Fruit fly (Drosophila melanogaster) whole organism, prepupa: ENCODE measurements around the gene CG16852.

ENCODE experiments used
- Blimp-1 ChIP-seq: fragments of 200-800 bp; sonication (Bioruptor generic); optimal IDR thresholded peaks from 3 replicates; lab custom pipeline; 2017; ENCODE audit warnings: missing biosample characterization, missing genetic modification characterization, mild to moderate bottlenecking, moderate library complexity, missing genetic modification reagents
- CG10669 ChIP-seq: fragments of 200-800 bp; sonication (Bioruptor generic); optimal IDR thresholded peaks from 3 replicates; lab custom pipeline; 2018; ENCODE audit warnings: missing biosample characterization, mild to moderate bottlenecking, missing genetic modification characterization, moderate library complexity
- CG11762 ChIP-seq: fragments of 200-800 bp; sonication (Bioruptor generic); optimal IDR thresholded peaks from 3 replicates; lab custom pipeline; 2016; ENCODE audit warnings: missing biosample characterization, missing genetic modification characterization; ENCODE audit not compliant: insufficient read depth
- CG15336 ChIP-seq: fragments of 200-800 bp; sonication (Bioruptor generic); IDR thresholded peaks from 2 replicates; pipeline ENCODE4 v1.3.6; 2022; ENCODE audit warnings: missing biosample characterization, missing genetic modification characterization
- CG16779 ChIP-seq: fragments of 200-800 bp; sonication (Bioruptor generic); optimal IDR thresholded peaks from 3 replicates; lab custom pipeline; 2017; ENCODE audit warnings: missing biosample characterization, mild to moderate bottlenecking, missing genetic modification characterization
- CG3032 ChIP-seq: fragments of 200-800 bp; optimal IDR thresholded peaks from 2 replicates; lab custom pipeline; 2019; ENCODE audit warnings: missing biosample characterization, mild to moderate bottlenecking, missing genetic modification characterization, moderate library complexity
- CG31627 ChIP-seq: fragments of 200-800 bp; sonication (Bioruptor generic); optimal IDR thresholded peaks from 3 replicates; lab custom pipeline; 2016; ENCODE audit warnings: missing biosample characterization, missing genetic modification characterization
- CG32006 ChIP-seq: fragments of 200-800 bp; sonication (Bioruptor generic); optimal IDR thresholded peaks from 3 replicates; lab custom pipeline; 2017; ENCODE audit warnings: missing biosample characterization, mild to moderate bottlenecking, missing genetic modification characterization
- CG34406 ChIP-seq: fragments of 200-800 bp; sonication (Bioruptor generic); optimal IDR thresholded peaks from 3 replicates; lab custom pipeline; 2016; ENCODE audit warnings: missing biosample characterization, missing genetic modification characterization
- CG3919 ChIP-seq: fragments of 200-800 bp; sonication (Bioruptor generic); optimal IDR thresholded peaks from 3 replicates; lab custom pipeline; 2016; ENCODE audit warnings: missing biosample characterization, missing genetic modification characterization
- CG4318 ChIP-seq: fragments of 200-800 bp; sonication (Bioruptor generic); optimal IDR thresholded peaks from 3 replicates; lab custom pipeline; 2017; ENCODE audit warnings: missing biosample characterization, mild to moderate bottlenecking, missing genetic modification characterization
- CG6163 ChIP-seq: fragments of 200-800 bp; sonication (Bioruptor generic); IDR thresholded peaks from 3 replicates; pipeline ENCODE4 v1.3.6; 2022; ENCODE audit warnings: missing biosample characterization, missing genetic modification characterization
- CG6808 ChIP-seq: fragments of 200-800 bp; sonication (Bioruptor generic); optimal IDR thresholded peaks from 3 replicates; lab custom pipeline; 2017; ENCODE audit warnings: missing biosample characterization, missing genetic modification characterization, mild to moderate bottlenecking, moderate library complexity, missing genetic modification reagents
- CG8119 ChIP-seq: fragments of 200-800 bp; sonication (Bioruptor generic); IDR thresholded peaks from 3 replicates; pipeline ENCODE4 v1.3.6; 2022; ENCODE audit warnings: missing biosample characterization, missing genetic modification characterization
- CG8319 ChIP-seq: fragments of 200-800 bp; sonication (Bioruptor generic); optimal IDR thresholded peaks from 3 replicates; lab custom pipeline; 2016; ENCODE audit warnings: missing biosample characterization, missing genetic modification characterization
- CG8632 ChIP-seq: fragments of 200-800 bp; sonication (Bioruptor generic); optimal IDR thresholded peaks from 3 replicates; lab custom pipeline; 2016; ENCODE audit warnings: missing biosample characterization, missing genetic modification characterization
- CG9139 ChIP-seq: fragments of 200-800 bp; sonication (Bioruptor generic); optimal IDR thresholded peaks from 3 replicates; lab custom pipeline; 2017; ENCODE audit warnings: missing biosample characterization, mild to moderate bottlenecking, missing genetic modification characterization
- Eip75B ChIP-seq: fragments of 200-800 bp; sonication (Bioruptor generic); optimal IDR thresholded peaks from 3 replicates; lab custom pipeline; 2016; ENCODE audit warnings: missing biosample characterization, missing genetic modification characterization
- Eip78C ChIP-seq: fragments of 200-800 bp; sonication (Bioruptor generic); peaks from one replicate; lab custom pipeline; 2016; ENCODE audit warnings: missing biosample characterization, missing genetic modification characterization
- Eip93F ChIP-seq: fragments of 200-800 bp; sonication (Bioruptor generic); optimal IDR thresholded peaks from 2 replicates; lab custom pipeline; 2016; ENCODE audit warnings: missing biosample characterization, mild to moderate bottlenecking, missing genetic modification characterization
- Ets96B ChIP-seq: fragments of 200-800 bp; optimal IDR thresholded peaks from 2 replicates; lab custom pipeline; 2019; ENCODE audit warnings: missing biosample characterization, mild to moderate bottlenecking, missing genetic modification characterization, moderate library complexity
- Gug ChIP-seq: fragments of 200-800 bp; sonication (Bioruptor generic); IDR thresholded peaks from 2 replicates; pipeline ENCODE4 v1.3.6; 2022; ENCODE audit warnings: missing biosample characterization, missing genetic modification characterization
- Hr38 ChIP-seq: sonication (Bioruptor generic); optimal IDR thresholded peaks from 2 replicates; lab custom pipeline; 2016; ENCODE audit warnings: missing biosample characterization, missing genetic modification characterization
- Hr39 ChIP-seq: fragments of 200-800 bp; sonication (Bioruptor generic); optimal IDR thresholded peaks from 2 replicates; lab custom pipeline; 2016; ENCODE audit warnings: missing biosample characterization, missing genetic modification characterization
- Hr4 ChIP-seq: fragments of 200-800 bp; sonication (Bioruptor generic); optimal IDR thresholded peaks from 3 replicates; lab custom pipeline; 2016; ENCODE audit warnings: missing biosample characterization, missing genetic modification characterization
- Lpt ChIP-seq: fragments of 200-800 bp; sonication (Bioruptor generic); optimal IDR thresholded peaks from 3 replicates; lab custom pipeline; 2016; ENCODE audit warnings: missing biosample characterization, missing genetic modification characterization
- Smox ChIP-seq: fragments of 200-800 bp; sonication (Bioruptor generic); optimal IDR thresholded peaks from 3 replicates; lab custom pipeline; 2016; ENCODE audit warnings: missing biosample characterization, missing genetic modification characterization
- Sox102F ChIP-seq: fragments of 200-800 bp; sonication (Bioruptor generic); optimal IDR thresholded peaks from 2 replicates; lab custom pipeline; 2016; ENCODE audit warnings: missing biosample characterization, mild to moderate bottlenecking, missing genetic modification characterization
- Sox14 ChIP-seq: fragments of 200-800 bp; sonication (Bioruptor generic); optimal IDR thresholded peaks from 3 replicates; lab custom pipeline; 2016; ENCODE audit warnings: missing biosample characterization, missing genetic modification characterization
- Sox15 ChIP-seq: fragments of 200-800 bp; sonication (Bioruptor generic); optimal IDR thresholded peaks from 3 replicates; lab custom pipeline; 2016; ENCODE audit warnings: missing biosample characterization, missing genetic modification characterization
- achi ChIP-seq: fragments of 200-800 bp; sonication (Bioruptor generic); optimal IDR thresholded peaks from 3 replicates; lab custom pipeline; 2016; ENCODE audit warnings: missing biosample characterization, missing genetic modification characterization
- acj6 ChIP-seq: fragments of 200-800 bp; sonication (Bioruptor generic); optimal IDR thresholded peaks from 3 replicates; lab custom pipeline; 2016; ENCODE audit warnings: missing biosample characterization, missing genetic modification characterization
- cyc ChIP-seq: fragments of 200-800 bp; sonication (Bioruptor generic); optimal IDR thresholded peaks from 3 replicates; lab custom pipeline; 2016; ENCODE audit warnings: missing biosample characterization, missing genetic modification characterization
- dac ChIP-seq: fragments of 200-800 bp; sonication (Bioruptor generic); optimal IDR thresholded peaks from 2 replicates; lab custom pipeline; 2017; ENCODE audit warnings: missing biosample characterization, mild to moderate bottlenecking, missing genetic modification characterization
- eg ChIP-seq: fragments of 200-800 bp; sonication (Bioruptor generic); IDR thresholded peaks from 3 replicates; pipeline ENCODE4 v1.3.6; 2022; ENCODE audit warnings: missing biosample characterization, missing genetic modification characterization
- fd59A ChIP-seq: fragments of 200-800 bp; sonication (Bioruptor generic); optimal IDR thresholded peaks from 2 replicates; lab custom pipeline; 2017; ENCODE audit warnings: missing biosample characterization, mild to moderate bottlenecking, missing genetic modification characterization, missing genetic modification reagents
- fd85E ChIP-seq: fragments of 200-800 bp; sonication (Bioruptor generic); optimal IDR thresholded peaks from 3 replicates; lab custom pipeline; 2016; ENCODE audit warnings: missing biosample characterization, missing genetic modification characterization
- fkh ChIP-seq: fragments of 200-800 bp; sonication (Bioruptor generic); optimal IDR thresholded peaks from 3 replicates; lab custom pipeline; 2017; ENCODE audit warnings: missing biosample characterization, mild to moderate bottlenecking, missing genetic modification characterization, moderate library complexity
- lz ChIP-seq: fragments of 200-800 bp; sonication (Bioruptor generic); optimal IDR thresholded peaks from 3 replicates; lab custom pipeline; 2016; ENCODE audit warnings: missing biosample characterization, missing genetic modification characterization
- net ChIP-seq: fragments of 200-800 bp; sonication (Bioruptor generic); optimal IDR thresholded peaks from 3 replicates; lab custom pipeline; 2016; ENCODE audit warnings: missing biosample characterization, missing genetic modification characterization
- pdm3 ChIP-seq: fragments of 200-800 bp; sonication (Bioruptor generic); optimal IDR thresholded peaks from 3 replicates; lab custom pipeline; 2016; ENCODE audit warnings: missing biosample characterization, missing genetic modification characterization
- ss ChIP-seq, 2 experiments: fragments of 200-800 bp; sonication (Bioruptor generic); optimal IDR thresholded peaks; 2 replicates in 1 of 2; 3 replicates in 1 of 2; lab custom pipeline; 2017 to 2018; ENCODE audit warnings: mild to moderate bottlenecking in 2 of 2, missing biosample characterization in 2 of 2, missing genetic modification characterization in 2 of 2, moderate library complexity in 1 of 2
- svp ChIP-seq: fragments of 200-800 bp; sonication (Bioruptor generic); peaks from one replicate; lab custom pipeline; 2016; ENCODE audit warnings: missing biosample characterization, missing genetic modification characterization
- topi ChIP-seq: fragments of 200-800 bp; sonication (Bioruptor generic); optimal IDR thresholded peaks from 3 replicates; lab custom pipeline; 2016; ENCODE audit warnings: missing biosample characterization, missing genetic modification characterization

CG16852 gene

dm6 chr2L:13514262-13514937, 26.2 kb upstream of the CG16852 start (continued):
- TF ChIP-seq fd59A (GFP tag; lab: Kevin White, UChicago) = no peak
- TF ChIP-seq CG8632 = peak; percentile 37
- TF ChIP-seq pdm3 (GFP tag; lab: Kevin White, UChicago) = peak; percentile 68
- peak; percentile 67 for TF ChIP-seq Sox15 (GFP tag; lab: Kevin White, UChicago)
- TF ChIP-seq Hr4 (GFP tag; lab: Kevin White, UChicago) = peak; percentile 68
- peak; percentile 34 for TF ChIP-seq Lpt (GFP tag; lab: Kevin White, UChicago)
- no peak for TF ChIP-seq CG3919 (GFP tag; lab: Kevin White, UChicago)
- TF ChIP-seq Blimp-1 (GFP tag; lab: Kevin White, UChicago) = peak; percentile 6
- peak; percentile 29 for TF ChIP-seq dac (GFP tag; lab: Kevin White, UChicago)
- TF ChIP-seq Sox102F (GFP tag; lab: Kevin White, UChicago) = peak; percentile 77
- TF ChIP-seq Ets96B (tag; lab: Kevin White, UChicago) = no peak
- TF ChIP-seq CG8119 (GFP tag; lab: Robert Waterston, UW) = peak; percentile 78
- peak; percentile 55 for TF ChIP-seq CG34406
- peak; percentile 84 for TF ChIP-seq CG31627 (GFP tag; lab: Kevin White, UChicago)
- no peak for TF ChIP-seq Hr38 (GFP tag; lab: Kevin White, UChicago)
- TF ChIP-seq CG32006 = peak; percentile 83
- peak; percentile 49; the same call in 2 of the 3 replicates for TF ChIP-seq CG6163 (GFP tag; lab: Robert Waterston, UW)
- TF ChIP-seq fkh (GFP tag; lab: Kevin White, UChicago) = peak; percentile 45
- peak; percentile 75 for TF ChIP-seq CG4318 (GFP tag; lab: Kevin White, UChicago)
- TF ChIP-seq CG6808 (GFP tag; lab: Kevin White, UChicago) = no peak
- no peak for TF ChIP-seq CG9139 (GFP tag; lab: Kevin White, UChicago)

dm6 chr2L:13514945-13515687, 25.4 kb upstream of the CG16852 start:
- TF ChIP-seq ss (GFP tag; optimal IDR thresholded peaks at IDR 0.05; lab: Kevin White, UChicago) (no peak), fd85E (GFP tag; lab: Kevin White, UChicago) (no peak), CG11762 (no peak), Hr39 (GFP tag; lab: Kevin White, UChicago) (peak; percentile 44), CG3919 (GFP tag; lab: Kevin White, UChicago) (peak; percentile 64), net (GFP tag; lab: Kevin White, UChicago) (no peak), CG3032 (peak; percentile 10), CG16779 (tag; lab: Kevin White, UChicago) (no peak), Hr38 (GFP tag; lab: Kevin White, UChicago) (no peak), fkh (GFP tag; lab: Kevin White, UChicago) (no peak), svp (GFP tag; lab: Kevin White, UChicago) (peak; percentile 52), dac (GFP tag; lab: Kevin White, UChicago) (no peak), Eip93F (GFP tag; lab: Kevin White, UChicago) (no peak), Sox15 (GFP tag; lab: Kevin White, UChicago) (no peak), CG6808 (GFP tag; lab: Kevin White, UChicago) (no peak), CG8119 (GFP tag; lab: Robert Waterston, UW) (0 out of 3 replicates have a peak, but pooled peaks have one; percentile 9), Smox (no peak), CG8319 (no peak), CG9139 (GFP tag; lab: Kevin White, UChicago) (no peak), CG34406 (no peak), eg (GFP tag; lab: Robert Waterston, UW) (peak; percentile 70), fd59A (GFP tag; lab: Kevin White, UChicago) (no peak), Ets96B (tag; lab: Kevin White, UChicago) (peak; percentile 37), cyc (GFP tag; lab: Kevin White, UChicago) (peak; percentile 55), acj6 (GFP tag; lab: Kevin White, UChicago) (no peak), topi (GFP tag; lab: Kevin White, UChicago) (peak; percentile 44), lz (GFP tag; lab: Kevin White, UChicago) (no peak), CG15336 (peak; percentile 9; the same call in 1 of the 2 replicates), CG6163 (GFP tag; lab: Robert Waterston, UW) (peak; percentile 78), Blimp-1 (GFP tag; lab: Kevin White, UChicago) (no peak), Sox14 (GFP tag; lab: Kevin White, UChicago) (no peak), Eip75B (GFP tag; lab: Kevin White, UChicago) (peak; percentile 22), CG32006 (no peak), Gug (GFP tag; lab: Robert Waterston, UW) (no peak), CG4318 (GFP tag; lab: Kevin White, UChicago) (no peak), Hr4 (GFP tag; lab: Kevin White, UChicago) (peak; percentile 24), achi (GFP tag; lab: Kevin White, UChicago) (no peak), Eip78C (GFP tag; lab: Kevin White, UChicago) (peak; percentile 79), CG10669 (GFP tag; lab: Kevin White, UChicago) (peak; percentile 38)
